Worm (Caenorhabditis elegans) whole organism, late embryonic: ENCODE measurements around the gene ctr-9.

Source experiments
- T23F11.4 ChIP-seq: fragments of 200-800 bp; sonication (Bioruptor generic); optimal IDR thresholded peaks from 2 replicates; lab custom pipeline; 2018; ENCODE audit warnings: mild to moderate bottlenecking, missing genetic modification characterization, missing compliant biosample characterization
- Y22D7AL.16 ChIP-seq: sonication (generic microtip); optimal IDR thresholded peaks from 2 replicates; lab custom pipeline; 2016; ENCODE audit warnings: missing genetic modification characterization, missing compliant biosample characterization
- ceh-18 ChIP-seq: sonication (generic microtip); optimal IDR thresholded peaks from 2 replicates; lab custom pipeline; 2016; ENCODE audit warnings: missing genetic modification characterization, missing compliant biosample characterization
- ceh-34 ChIP-seq: sonication (generic microtip); optimal IDR thresholded peaks from 2 replicates; lab custom pipeline; 2016; ENCODE audit warnings: mild to moderate bottlenecking, missing genetic modification characterization, missing compliant biosample characterization

- TF ChIP-seq Y22D7AL.16 (tag; lab: Kevin White, UChicago), result no peak
- no peak for TF ChIP-seq T23F11.4 (GFP tag; lab: Kevin White, UChicago)
- no peak for TF ChIP-seq ceh-34 (tag; lab: Kevin White, UChicago)
- no peak for TF ChIP-seq ceh-18 (tag; lab: Kevin White, UChicago)
These were observed 18.7 kb upstream of the ctr-9 start for ce11 chrIII:9472464-9472863.
